Fruit fly (Drosophila melanogaster): ENCODE measurements around the gene CG15365.

The CG15365 gene

DNA sequence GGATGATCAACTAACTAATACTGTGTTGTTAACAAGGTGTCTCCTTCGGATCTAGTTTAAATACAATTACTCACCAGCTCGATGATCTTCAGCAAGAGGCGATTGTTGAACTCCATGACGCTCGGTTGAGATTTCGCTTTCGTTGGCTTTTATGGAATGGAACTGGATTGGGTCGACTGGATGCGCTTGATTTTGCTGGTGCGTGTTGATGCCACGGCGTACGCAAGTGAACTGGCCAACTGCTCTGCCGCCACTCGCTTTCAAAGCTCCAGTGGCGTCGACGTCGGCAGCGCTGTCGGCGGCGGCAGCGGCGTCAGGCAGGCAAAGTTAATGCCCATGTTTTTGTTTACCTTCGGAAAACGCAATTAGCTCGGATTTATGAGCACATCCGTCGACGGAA, 10.5 kb upstream of the CG15365 start, which contains the start of gene CG44325 (continued):
- peak; percentile 67 for TF ChIP-seq svp (GFP tag)
- TF ChIP-seq CG8319 (GFP tag; optimal IDR thresholded peaks at IDR 0.05): no peak
- peak; percentile 70 for TF ChIP-seq Sox102F (GFP tag; optimal IDR thresholded peaks at IDR 0.05)
- TF ChIP-seq CG32006 (GFP tag; optimal IDR thresholded peaks at IDR 0.05): no peak
- TF ChIP-seq spab (GFP tag; optimal IDR thresholded peaks at IDR 0.05): no peak
- peak; percentile 55 for TF ChIP-seq Eip78C (GFP tag)
- TF ChIP-seq dac (GFP tag; optimal IDR thresholded peaks at IDR 0.05): no peak
- TF ChIP-seq OdsH (GFP tag; optimal IDR thresholded peaks at IDR 0.05): no peak
- TF ChIP-seq CG6276 (GFP tag; optimal IDR thresholded peaks at IDR 0.05): no peak
- no peak for TF ChIP-seq CG3032 (tag; optimal IDR thresholded peaks at IDR 0.05)
- TF ChIP-seq vri (GFP tag; optimal IDR thresholded peaks at IDR 0.05): peak; percentile 64
- TF ChIP-seq CG10631 (GFP tag; optimal IDR thresholded peaks at IDR 0.05): no peak
- TF ChIP-seq achi (GFP tag; optimal IDR thresholded peaks at IDR 0.05): no peak
- peak; percentile 49 for TF ChIP-seq Eip75B (GFP tag; optimal IDR thresholded peaks at IDR 0.05)

dm6 chrX:9077558-9077957, 9.8 kb upstream of the CG15365 start:
- TF ChIP-seq dsx (GFP tag; optimal IDR thresholded peaks at IDR 0.05; ENCODE audit: poor library complexity, severe bottlenecking): peak; percentile 53
- no peak for TF ChIP-seq CG1621 (tag; optimal IDR thresholded peaks at IDR 0.05)
- no peak for TF ChIP-seq CG31627 (GFP tag; optimal IDR thresholded peaks at IDR 0.05)
- no peak for TF ChIP-seq Sox15 (GFP tag; optimal IDR thresholded peaks at IDR 0.05)
- TF ChIP-seq CG6808 (GFP tag; optimal IDR thresholded peaks at IDR 0.05): peak; percentile 46
- TF ChIP-seq Eip93F (GFP tag; optimal IDR thresholded peaks at IDR 0.05): no peak
- peak; percentile 57; the same call in 1 of the 3 replicates for TF ChIP-seq CG6163 (GFP tag; IDR thresholded peaks at IDR 0.05)
- TF ChIP-seq Blimp-1 (GFP tag; optimal IDR thresholded peaks at IDR 0.05): no peak
- TF ChIP-seq CG6792 (GFP tag; optimal IDR thresholded peaks at IDR 0.05): no peak
- TF ChIP-seq CG34406 (GFP tag; optimal IDR thresholded peaks at IDR 0.05): no peak
- no peak for TF ChIP-seq lz (GFP tag; optimal IDR thresholded peaks at IDR 0.05)
- TF ChIP-seq CG16779 (tag; optimal IDR thresholded peaks at IDR 0.05): peak; percentile 37
- TF ChIP-seq eg (GFP tag; IDR thresholded peaks at IDR 0.05): peak; percentile 48; the same call in 1 of the 3 replicates
- TF ChIP-seq CG3919 (GFP tag; optimal IDR thresholded peaks at IDR 0.05): no peak
- TF ChIP-seq CG8119 (GFP tag; IDR thresholded peaks at IDR 0.05): 0 out of 3 replicates have a peak, but pooled peaks have one; percentile 33
- peak; percentile 81 to 82 for TF ChIP-seq ss (GFP tag; optimal IDR thresholded peaks at IDR 0.05)
- no peak for TF ChIP-seq Hr39 (GFP tag; optimal IDR thresholded peaks at IDR 0.05)
- TF ChIP-seq CG3032 (tag; optimal IDR thresholded peaks at IDR 0.05): peak; percentile 14
- TF ChIP-seq salr (GFP tag; optimal IDR thresholded peaks at IDR 0.05): no peak
- no peak for TF ChIP-seq topi (GFP tag; optimal IDR thresholded peaks at IDR 0.05)
- no peak for TF ChIP-seq fkh (GFP tag; optimal IDR thresholded peaks at IDR 0.05)
- peak; percentile 56 for TF ChIP-seq svp (GFP tag)
- peak; percentile 63 for TF ChIP-seq Eip78C (GFP tag)
- TF ChIP-seq CG8632 (GFP tag; optimal IDR thresholded peaks at IDR 0.05): peak; percentile 9
- peak; percentile 37 for TF ChIP-seq CG9139 (GFP tag; optimal IDR thresholded peaks at IDR 0.05)
- peak; percentile 37 for TF ChIP-seq vri (GFP tag; optimal IDR thresholded peaks at IDR 0.05)
- no peak for TF ChIP-seq Lpt (GFP tag; optimal IDR thresholded peaks at IDR 0.05)
- TF ChIP-seq fd85E (GFP tag; optimal IDR thresholded peaks at IDR 0.05): no peak
- TF ChIP-seq CG15336 (GFP tag; IDR thresholded peaks at IDR 0.05): no peak; the same call in 1 of the 2 replicates
- TF ChIP-seq CG8319 (GFP tag; optimal IDR thresholded peaks at IDR 0.05): no peak
- no peak for TF ChIP-seq achi (GFP tag; optimal IDR thresholded peaks at IDR 0.05)
- no peak for TF ChIP-seq esn (GFP tag; optimal IDR thresholded peaks at IDR 0.05)
